Worm (Caenorhabditis elegans): Measurements from ENCODE around the gene C35B1.7.

The C35B1.7 gene

DNA sequence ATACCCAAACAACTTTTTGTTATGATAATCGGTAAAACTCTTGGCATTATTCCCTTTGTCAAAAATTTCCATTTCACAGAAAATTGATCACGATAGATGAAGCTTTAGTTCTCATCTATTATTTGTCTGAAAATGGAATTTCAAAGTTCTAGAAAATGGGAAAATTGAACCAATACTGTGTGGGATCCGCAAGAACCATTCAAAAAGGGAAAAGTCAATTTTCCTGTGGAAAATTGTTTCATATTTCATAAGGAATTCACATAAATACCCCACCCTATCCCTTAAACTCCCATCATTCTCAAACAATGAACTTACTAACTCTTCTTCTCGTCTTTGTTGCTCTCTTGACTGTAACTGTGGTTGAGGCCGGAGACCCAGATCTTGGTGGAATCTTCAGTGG lies 28.0 kb upstream of the C35B1.7 start, which contains the start of the genes C35B1.9 and C35B1.3:
Gene C35B1.9, minus strand, starts transcription at position 101 of the 400 bp plus-strand sequence.
Gene C35B1.3, plus strand, starts transcription at position 306 of the 400 bp plus-strand sequence.
- TF ChIP-seq K09A11.1 (tag; optimal IDR thresholded peaks at IDR 0.05; ENCODE audit: insufficient read depth): no peak
- no peak for TF ChIP-seq nfya-1 (tag; optimal IDR thresholded peaks at IDR 0.05)
- TF ChIP-seq ceh-22 (tag; optimal IDR thresholded peaks at IDR 0.05): no peak
- no peak for TF ChIP-seq ceh-30 (tag; optimal IDR thresholded peaks at IDR 0.05)
- TF ChIP-seq dve-1 (tag; optimal IDR thresholded peaks at IDR 0.05): no peak
- TF ChIP-seq ceh-14 (tag; optimal IDR thresholded peaks at IDR 0.05): no peak
- TF ChIP-seq lin-11 (tag; optimal IDR thresholded peaks at IDR 0.05): no peak
- no peak for TF ChIP-seq eyg-1 (tag; optimal IDR thresholded peaks at IDR 0.05)
- TF ChIP-seq che-1 (tag; optimal IDR thresholded peaks at IDR 0.05): no peak
- no peak for TF ChIP-seq ceh-9 (tag; optimal IDR thresholded peaks at IDR 0.05)
- TF ChIP-seq pax-1 (tag; optimal IDR thresholded peaks at IDR 0.05): no peak
- no peak for TF ChIP-seq pha-2 (tag; optimal IDR thresholded peaks at IDR 0.05)
- no peak for TF ChIP-seq ceh-19 (GFP tag; optimal IDR thresholded peaks at IDR 0.05)

- TF ChIP-seq pha-2 (tag; optimal IDR thresholded peaks at IDR 0.05): no peak
- TF ChIP-seq pag-3 (tag; optimal IDR thresholded peaks at IDR 0.05; ENCODE audit: borderline replicate concordance): no peak
- TF ChIP-seq ceh-48 (tag; optimal IDR thresholded peaks at IDR 0.05): no peak
Observed at ce11 chrIV:4082599-4082998, 26.3 kb upstream of the C35B1.7 start.

DNA sequence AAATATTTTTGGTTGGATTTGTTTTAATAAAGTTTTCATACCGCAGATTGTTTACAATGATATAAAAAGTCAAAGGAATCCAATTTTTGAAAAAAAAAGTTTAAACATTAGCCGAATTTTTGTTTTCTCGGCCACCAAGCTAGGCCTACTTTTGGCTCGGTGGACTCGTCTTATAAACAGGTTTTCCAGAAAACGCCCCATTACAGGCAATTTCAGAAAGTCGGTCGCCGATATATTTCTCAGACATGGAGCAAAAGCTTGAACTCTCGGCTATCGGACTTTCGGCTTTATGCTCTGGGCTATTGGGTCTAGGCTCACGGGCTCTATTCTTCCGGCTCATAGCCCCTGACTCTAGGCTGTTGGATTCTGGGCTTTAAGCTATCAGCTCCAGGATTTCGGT lies 25.8 kb upstream of the C35B1.7 start:
- no peak for TF ChIP-seq ztf-16 (tag; optimal IDR thresholded peaks at IDR 0.05)
- no peak for TF ChIP-seq unc-55 (GFP tag; optimal IDR thresholded peaks at IDR 0.05)
- no peak for TF ChIP-seq ceh-22 (tag; optimal IDR thresholded peaks at IDR 0.05)
- TF ChIP-seq che-1 (tag; optimal IDR thresholded peaks at IDR 0.05): no peak
- no peak for TF ChIP-seq Y22D7AL.16 (tag; optimal IDR thresholded peaks at IDR 0.05)
- no peak for TF ChIP-seq K09A11.1 (tag; optimal IDR thresholded peaks at IDR 0.05; ENCODE audit: insufficient read depth)
- TF ChIP-seq unc-3 (GFP tag; conservative IDR thresholded peaks at IDR 0.05): no peak
- TF ChIP-seq unc-3 (tag; optimal IDR thresholded peaks at IDR 0.05): no peak

DNA sequence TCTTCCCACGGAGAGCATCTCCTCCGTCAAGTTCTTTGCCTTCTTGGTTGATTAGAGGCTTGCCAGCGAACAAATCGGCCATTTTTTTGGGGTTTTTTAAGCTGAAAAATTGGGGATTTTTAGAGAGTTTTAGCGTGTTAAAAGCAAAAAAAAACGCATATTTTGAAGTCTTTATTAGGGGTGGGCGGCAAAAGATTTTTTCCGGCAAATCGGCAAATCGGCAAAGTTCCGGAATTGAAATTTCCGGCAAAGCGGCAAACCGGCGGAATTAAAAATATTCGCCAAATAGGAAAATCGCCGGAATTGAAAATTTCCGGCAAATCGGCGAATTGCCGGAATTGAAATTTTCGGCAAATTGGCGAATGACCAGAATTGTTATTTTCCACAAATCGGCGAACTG lies 24.8 kb upstream of the C35B1.7 start, which contains the start of gene C35B1.5:
Gene C35B1.5, minus strand, starts transcription at position 101 of the 400 bp plus-strand sequence.
- TF ChIP-seq ceh-18 (tag; optimal IDR thresholded peaks at IDR 0.05) (no peak), ceh-24 (tag; optimal IDR thresholded peaks at IDR 0.05) (no peak), tbx-7 (tag; optimal IDR thresholded peaks at IDR 0.05) (no peak), ceh-48 (tag; optimal IDR thresholded peaks at IDR 0.05) (no peak), pqm-1 (tag; optimal IDR thresholded peaks at IDR 0.05) (no peak)

- no peak for TF ChIP-seq ceh-19 (GFP tag; optimal IDR thresholded peaks at IDR 0.05)
- no peak for TF ChIP-seq elt-4 (tag; optimal IDR thresholded peaks at IDR 0.05)
- no peak for TF ChIP-seq ref-2 (tag; optimal IDR thresholded peaks at IDR 0.05)
- TF ChIP-seq odd-2 (tag; optimal IDR thresholded peaks at IDR 0.05): no peak
- no peak for TF ChIP-seq elt-2 (tag; optimal IDR thresholded peaks at IDR 0.05)
- no peak for TF ChIP-seq gmeb-2 (tag; optimal IDR thresholded peaks at IDR 0.05)
- no peak for TF ChIP-seq ztf-16 (tag; optimal IDR thresholded peaks at IDR 0.05)
- no peak for TF ChIP-seq hlh-8 (tag; optimal IDR thresholded peaks at IDR 0.05)
- TF ChIP-seq nfya-1 (tag; optimal IDR thresholded peaks at IDR 0.05): no peak
- no peak for TF ChIP-seq nhr-11 (tag; optimal IDR thresholded peaks at IDR 0.05)
- no peak for TF ChIP-seq unc-3 (GFP tag; conservative IDR thresholded peaks at IDR 0.05)
- TF ChIP-seq unc-3 (tag; optimal IDR thresholded peaks at IDR 0.05): no peak
- no peak for TF ChIP-seq ceh-2 (tag; optimal IDR thresholded peaks at IDR 0.05)
- TF ChIP-seq ceh-22 (tag; optimal IDR thresholded peaks at IDR 0.05): no peak
- no peak for TF ChIP-seq ceh-14 (tag; optimal IDR thresholded peaks at IDR 0.05)
- no peak for TF ChIP-seq ama-1 (optimal IDR thresholded peaks at IDR 0.05)
- no peak for TF ChIP-seq dve-1 (tag; optimal IDR thresholded peaks at IDR 0.05)
Observed at ce11 chrIV:4085022-4085421, 23.8 kb upstream of the C35B1.7 start.
